Fruit fly (Drosophila melanogaster): ENCODE data around the gene Nagk.

Gene Nagk

DNA sequence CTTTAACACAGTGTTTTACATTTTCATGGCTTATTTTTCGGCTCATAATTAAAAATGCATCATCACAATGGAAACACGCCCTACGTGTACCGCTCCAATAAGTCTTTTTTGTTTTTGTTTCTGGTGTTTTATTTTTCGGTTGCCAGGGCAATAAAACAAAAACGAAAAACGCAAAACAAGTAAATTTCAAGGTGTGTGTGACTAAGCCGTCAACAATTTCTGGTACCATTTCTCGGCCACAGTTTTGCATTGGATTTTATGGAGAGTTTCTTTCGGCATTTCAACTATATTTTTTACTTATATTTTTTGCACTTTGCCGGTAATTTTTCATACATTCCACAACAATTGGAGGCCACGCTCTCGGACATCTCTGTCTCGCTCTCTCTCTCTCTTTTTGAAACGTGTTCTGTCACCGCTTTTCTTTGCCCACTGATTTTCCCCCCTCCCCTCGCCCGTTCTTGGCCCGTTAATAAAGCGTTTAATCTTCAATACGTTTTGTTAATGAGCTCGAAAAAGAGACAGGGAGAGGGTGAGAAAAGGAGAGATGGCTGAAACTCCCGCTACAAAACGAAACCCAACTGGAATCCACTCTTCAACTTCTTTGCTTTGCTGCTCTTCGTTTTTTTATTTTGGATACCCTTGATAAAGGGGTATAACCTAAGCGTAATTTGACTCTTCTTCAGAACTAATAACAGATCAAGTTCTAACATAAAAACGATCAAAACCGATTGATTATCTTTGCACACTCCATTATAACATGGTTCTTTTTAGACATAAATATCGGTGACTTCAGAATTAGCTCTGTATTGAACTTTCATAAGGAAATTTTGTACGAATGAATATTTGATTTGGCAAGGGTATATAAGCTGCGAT is 49.8 kb downstream of the Nagk start (continued):
- TF ChIP-seq esn (GFP tag; optimal IDR thresholded peaks at IDR 0.05) (peak; percentile 66), CG6792 (GFP tag; optimal IDR thresholded peaks at IDR 0.05) (peak; percentile 33), Ets21C (GFP tag; optimal IDR thresholded peaks at IDR 0.05) (peak; percentile 32), CG3919 (GFP tag; optimal IDR thresholded peaks at IDR 0.05) (no peak), spab (GFP tag; optimal IDR thresholded peaks at IDR 0.05) (no peak), CG6808 (GFP tag; optimal IDR thresholded peaks at IDR 0.05) (peak; percentile 44), CG9139 (GFP tag; optimal IDR thresholded peaks at IDR 0.05) (peak; percentile 1), Sox102F (GFP tag; optimal IDR thresholded peaks at IDR 0.05) (peak; percentile 52), Met (GFP tag; optimal IDR thresholded peaks at IDR 0.05) (peak; percentile 68), Eip78C (GFP tag) (peak; percentile 79), CG10669 (GFP tag; optimal IDR thresholded peaks at IDR 0.05) (no peak), Hr39 (GFP tag; optimal IDR thresholded peaks at IDR 0.05) (no peak)

DNA sequence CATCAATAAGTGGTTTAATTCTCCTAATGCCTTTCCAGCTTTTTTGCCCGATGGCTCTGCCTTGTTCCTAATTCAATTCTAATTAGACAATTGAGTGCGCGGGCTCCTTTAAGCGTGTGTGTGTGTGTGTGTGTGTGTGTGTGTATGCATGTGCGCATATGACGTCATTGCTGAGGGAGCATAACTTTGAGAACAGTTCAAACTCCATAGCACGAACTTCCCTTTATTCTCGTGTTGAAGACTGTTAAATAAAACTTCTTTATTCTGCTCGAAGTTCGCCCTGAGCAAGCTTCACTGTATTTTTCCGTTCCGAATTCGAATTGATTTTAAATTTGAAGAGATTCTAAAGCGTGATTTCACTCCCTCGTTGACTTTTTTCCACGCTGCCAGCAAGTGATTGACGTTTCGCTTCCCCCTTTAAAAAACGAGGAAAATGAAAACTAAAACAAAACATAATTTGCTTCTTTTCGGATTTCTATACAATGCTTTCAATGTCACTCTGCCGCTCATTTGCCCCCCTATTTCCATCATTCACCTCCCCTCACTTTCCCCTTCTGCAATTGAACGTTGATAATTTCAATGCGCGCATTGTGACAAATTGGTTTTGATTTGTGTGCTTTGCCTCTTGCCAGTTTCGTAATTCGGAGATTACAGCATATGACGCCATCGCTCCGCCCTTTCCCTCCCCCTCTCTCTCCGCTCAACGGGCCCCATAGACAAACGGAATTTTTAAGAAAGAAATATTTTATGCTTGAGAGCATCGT is 50.6 kb downstream of the Nagk start:
- TF ChIP-seq spab (GFP tag; optimal IDR thresholded peaks at IDR 0.05): no peak
- no peak for TF ChIP-seq Hr38 (GFP tag; optimal IDR thresholded peaks at IDR 0.05)
- TF ChIP-seq lz (GFP tag; optimal IDR thresholded peaks at IDR 0.05): no peak
- TF ChIP-seq Hr39 (GFP tag; optimal IDR thresholded peaks at IDR 0.05): peak; percentile 1
- TF ChIP-seq Eip78C (GFP tag): peak; percentile 4
- TF ChIP-seq CG31627 (GFP tag; optimal IDR thresholded peaks at IDR 0.05): no peak
- TF ChIP-seq CG3919 (GFP tag; optimal IDR thresholded peaks at IDR 0.05): no peak
- no peak for TF ChIP-seq CG3032 (tag; optimal IDR thresholded peaks at IDR 0.05)
- peak; percentile 93 for TF ChIP-seq vri (GFP tag; optimal IDR thresholded peaks at IDR 0.05)

DNA sequence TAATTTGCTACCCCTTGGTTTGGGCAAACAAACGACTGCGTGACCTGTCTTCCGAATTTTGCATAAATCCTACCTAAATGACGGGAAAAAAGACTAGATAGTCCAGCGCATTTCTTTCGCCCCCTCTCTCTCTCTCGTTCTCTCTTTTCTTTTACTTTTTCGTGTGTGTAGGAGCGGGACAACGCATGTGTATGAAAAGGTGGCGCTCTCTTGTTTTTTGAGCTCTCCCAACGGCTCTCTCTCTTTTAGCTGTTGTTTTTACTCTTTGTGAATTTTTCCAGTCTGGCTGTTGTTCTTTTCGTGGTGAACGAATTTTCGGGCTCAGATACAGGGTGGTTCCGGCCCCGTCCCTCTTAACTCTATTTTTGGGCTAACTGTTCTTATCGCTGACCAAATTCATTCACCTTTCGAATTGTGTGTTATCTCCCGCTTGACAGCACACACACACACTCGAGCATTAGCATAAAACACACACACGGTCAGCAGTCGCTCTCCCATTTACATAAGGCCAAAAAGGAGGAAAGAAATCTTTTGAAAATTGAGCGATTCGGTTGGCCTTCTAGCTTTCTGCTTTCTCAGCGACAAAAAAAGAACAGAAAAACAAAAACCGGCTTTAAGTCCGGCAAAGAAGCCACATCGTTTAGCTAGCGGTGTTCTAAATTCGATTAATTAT is 51.4 kb downstream of the Nagk start:
- TF ChIP-seq Hr38 (GFP tag; optimal IDR thresholded peaks at IDR 0.05) (no peak), Sox14 (GFP tag; optimal IDR thresholded peaks at IDR 0.05) (peak; percentile 9), Eip75B (GFP tag; optimal IDR thresholded peaks at IDR 0.05) (no peak), CG11294 (GFP tag; IDR thresholded peaks at IDR 0.05) (no peak), CG10631 (GFP tag; optimal IDR thresholded peaks at IDR 0.05) (no peak), esn (GFP tag; optimal IDR thresholded peaks at IDR 0.05) (no peak), CG32006 (GFP tag; optimal IDR thresholded peaks at IDR 0.05) (peak; percentile 8), CG31627 (GFP tag; optimal IDR thresholded peaks at IDR 0.05) (no peak), OdsH (GFP tag; optimal IDR thresholded peaks at IDR 0.05) (no peak), Met (GFP tag; optimal IDR thresholded peaks at IDR 0.05) (no peak), pdm3 (GFP tag; optimal IDR thresholded peaks at IDR 0.05) (no peak), eg (GFP tag; IDR thresholded peaks at IDR 0.05) (no peak), Hr39 (GFP tag; optimal IDR thresholded peaks at IDR 0.05) (no peak), Eip93F (GFP tag; optimal IDR thresholded peaks at IDR 0.05) (no peak), CG3032 (tag; optimal IDR thresholded peaks at IDR 0.05) (peak; percentile 53), salr (GFP tag; optimal IDR thresholded peaks at IDR 0.05) (no peak), svp (GFP tag) (peak; percentile 69), cyc (GFP tag; optimal IDR thresholded peaks at IDR 0.05) (no peak), fd85E (GFP tag; optimal IDR thresholded peaks at IDR 0.05) (no peak), Sox102F (GFP tag; optimal IDR thresholded peaks at IDR 0.05) (no peak), Ets96B (tag; optimal IDR thresholded peaks at IDR 0.05) (no peak), ss (GFP tag; optimal IDR thresholded peaks at IDR 0.05) (peak in 1 of 2 experiments; percentile 46), CG4318 (GFP tag; optimal IDR thresholded peaks at IDR 0.05) (no peak), CG11902 (GFP tag; optimal IDR thresholded peaks at IDR 0.05) (no peak), CG8632 (GFP tag; optimal IDR thresholded peaks at IDR 0.05) (peak; percentile 10), CG6808 (GFP tag; optimal IDR thresholded peaks at IDR 0.05) (no peak), Gug (GFP tag; IDR thresholded peaks at IDR 0.05) (no peak), achi (GFP tag; optimal IDR thresholded peaks at IDR 0.05) (no peak), CG8119 (GFP tag; IDR thresholded peaks at IDR 0.05) (no peak), acj6 (GFP tag; optimal IDR thresholded peaks at IDR 0.05) (no peak), CG8319 (GFP tag; optimal IDR thresholded peaks at IDR 0.05) (no peak), Sox15 (GFP tag; optimal IDR thresholded peaks at IDR 0.05) (no peak), Blimp-1 (GFP tag; optimal IDR thresholded peaks at IDR 0.05) (no peak), CG34406 (GFP tag; optimal IDR thresholded peaks at IDR 0.05) (no peak)
